Fruit fly (Drosophila melanogaster) whole organism, embryonic: Measurements from ENCODE around the gene CG5498.

Source experiments
- CG1024 ChIP-seq: fragments of 200-800 bp; sonication (Bioruptor generic); IDR thresholded peaks from 2 replicates; pipeline ENCODE4 v1.3.6; 2022; ENCODE audit warnings: missing biosample characterization, missing genetic modification characterization
- CG11093 ChIP-seq: fragments of 200-800 bp; sonication (Bioruptor generic); IDR thresholded peaks from 3 replicates; pipeline ENCODE4 v1.3.6; 2022; ENCODE audit warnings: missing biosample characterization, missing genetic modification characterization
- CG11247 ChIP-seq: fragments of 200-800 bp; sonication (Bioruptor generic); IDR thresholded peaks from 2 replicates; pipeline ENCODE4 v1.3.6; 2022; ENCODE audit warnings: missing biosample characterization, missing genetic modification characterization
- CG12236 ChIP-seq: fragments of 200-800 bp; sonication (Bioruptor generic); optimal IDR thresholded peaks from 2 replicates; lab custom pipeline; 2016; ENCODE audit warnings: missing biosample characterization, missing genetic modification characterization
- CG14710 ChIP-seq: fragments of 200-800 bp; sonication (Bioruptor generic); optimal IDR thresholded peaks from 3 replicates; lab custom pipeline; 2019; ENCODE audit warnings: missing biosample characterization, mild to moderate bottlenecking, missing genetic modification characterization, moderate library complexity
- CG1529 ChIP-seq: fragments of 200-800 bp; sonication (Bioruptor generic); optimal IDR thresholded peaks from 3 replicates; lab custom pipeline; 2018; ENCODE audit warnings: missing biosample characterization, missing genetic modification characterization
- CG1603 ChIP-seq: fragments of 200-800 bp; sonication (Bioruptor generic); optimal IDR thresholded peaks from 2 replicates; lab custom pipeline; 2019; ENCODE audit warnings: missing biosample characterization, mild to moderate bottlenecking, missing genetic modification characterization, moderate library complexity
- CG17802 ChIP-seq: fragments of 200-800 bp; sonication (Bioruptor generic); optimal IDR thresholded peaks from 2 replicates; lab custom pipeline; 2018; ENCODE audit warnings: missing biosample characterization, mild to moderate bottlenecking, missing genetic modification characterization, moderate library complexity
- CG3995 ChIP-seq: fragments of 200-800 bp; sonication (Bioruptor generic); optimal IDR thresholded peaks from 3 replicates; lab custom pipeline; 2016; ENCODE audit warnings: missing biosample characterization, missing genetic modification characterization
- CG4707 ChIP-seq: fragments of 200-800 bp; sonication (Bioruptor generic); optimal IDR thresholded peaks from 2 replicates; lab custom pipeline; 2018; ENCODE audit warnings: missing biosample characterization, mild to moderate bottlenecking, missing genetic modification characterization, moderate library complexity
- CG7745 ChIP-seq: fragments of 200-800 bp; sonication (Bioruptor generic); optimal IDR thresholded peaks from 2 replicates; lab custom pipeline; 2018; ENCODE audit warnings: missing biosample characterization, mild to moderate bottlenecking, missing genetic modification characterization, moderate library complexity
- CG8359 ChIP-seq: fragments of 200-800 bp; sonication (Bioruptor generic); optimal IDR thresholded peaks from 2 replicates; lab custom pipeline; 2017; ENCODE audit warnings: missing biosample characterization, mild to moderate bottlenecking, missing genetic modification characterization, borderline replicate concordance
- CG9727 ChIP-seq: fragments of 200-800 bp; sonication (Bioruptor generic); optimal IDR thresholded peaks from 3 replicates; lab custom pipeline; 2017; ENCODE audit warnings: missing biosample characterization, mild to moderate bottlenecking, missing genetic modification characterization
- Camta ChIP-seq: fragments of 200-800 bp; sonication (Bioruptor generic); optimal IDR thresholded peaks from 2 replicates; lab custom pipeline; 2016; ENCODE audit warnings: missing biosample characterization, missing genetic modification characterization
- CrebB ChIP-seq: fragments of 200-800 bp; sonication (Bioruptor generic); optimal IDR thresholded peaks from 3 replicates; lab custom pipeline; 2018; ENCODE audit warnings: missing biosample characterization, mild to moderate bottlenecking, missing genetic modification characterization
- Dfd ChIP-seq, 2 experiments: fragments of >200 bp; optimal IDR thresholded peaks; 2 replicates each; lab custom pipeline; 2017; ENCODE audit warnings: missing biosample characterization in 2 of 2, missing genetic modification characterization in 2 of 2
- Dip3 ChIP-seq: fragments of 200-800 bp; sonication (Bioruptor generic); optimal IDR thresholded peaks from 3 replicates; lab custom pipeline; 2016; ENCODE audit warnings: missing biosample characterization, missing genetic modification characterization
- Ets97D ChIP-seq: fragments of 200-800 bp; sonication (Bioruptor generic); optimal IDR thresholded peaks from 3 replicates; lab custom pipeline; 2016; ENCODE audit warnings: missing biosample characterization, missing genetic modification characterization
- HHEX ChIP-seq: fragments of 200-800 bp; sonication (Bioruptor generic); optimal IDR thresholded peaks from 3 replicates; lab custom pipeline; 2017; ENCODE audit warnings: missing biosample characterization, mild to moderate bottlenecking, missing genetic modification characterization, missing genetic modification reagents
- HLH4C ChIP-seq: fragments of 200-800 bp; sonication (Bioruptor generic); IDR thresholded peaks from 3 replicates; pipeline ENCODE4 v1.3.6; 2022; ENCODE audit warnings: missing biosample characterization, missing genetic modification characterization; ENCODE audit not compliant: partially characterized antibody
- Max ChIP-seq: fragments of 200-800 bp; sonication (Bioruptor generic); optimal IDR thresholded peaks from 2 replicates; lab custom pipeline; 2016; ENCODE audit warnings: missing biosample characterization, mild to moderate bottlenecking, missing genetic modification characterization
- Neu2 ChIP-seq: fragments of 200-800 bp; sonication (Bioruptor generic); optimal IDR thresholded peaks from 3 replicates; lab custom pipeline; 2016; ENCODE audit warnings: missing biosample characterization, missing genetic modification characterization, borderline replicate concordance
- Nf-YB ChIP-seq: fragments of 200-800 bp; sonication (Bioruptor generic); optimal IDR thresholded peaks from 3 replicates; lab custom pipeline; 2019; ENCODE audit warnings: missing biosample characterization, mild to moderate bottlenecking, missing genetic modification characterization, moderate library complexity
- Rfx ChIP-seq: fragments of 200-800 bp; sonication (Bioruptor generic); IDR thresholded peaks from 2 replicates; pipeline ENCODE4 v1.3.6; 2022; ENCODE audit warnings: missing biosample characterization, missing genetic modification characterization
- Rx ChIP-seq: fragments of 200-800 bp; sonication (Bioruptor generic); IDR thresholded peaks from 2 replicates; pipeline ENCODE4 v1.3.6; 2022; ENCODE audit warnings: missing biosample characterization, missing genetic modification characterization
- Usf ChIP-seq: fragments of 200-800 bp; sonication (Bioruptor generic); optimal IDR thresholded peaks from 2 replicates; lab custom pipeline; 2017; ENCODE audit warnings: missing genotype, missing biosample characterization, missing genetic modification characterization
- ac ChIP-seq: fragments of 200-800 bp; sonication (Bioruptor generic); optimal IDR thresholded peaks from 3 replicates; lab custom pipeline; 2017; ENCODE audit warnings: missing biosample characterization, mild to moderate bottlenecking, missing genetic modification characterization
- ase ChIP-seq: fragments of 200-800 bp; sonication (Bioruptor generic); IDR thresholded peaks from 3 replicates; pipeline ENCODE4 v1.3.6; 2022; ENCODE audit warnings: missing biosample characterization, missing genetic modification characterization
- bowl ChIP-seq: fragments of 200-800 bp; sonication (Bioruptor generic); IDR thresholded peaks from 2 replicates; pipeline ENCODE4 v1.3.6; 2022; ENCODE audit warnings: missing biosample characterization, missing genetic modification characterization
- cg ChIP-seq: fragments of 200-800 bp; sonication (Bioruptor generic); optimal IDR thresholded peaks from 3 replicates; lab custom pipeline; 2019; ENCODE audit warnings: missing biosample characterization, mild to moderate bottlenecking, missing genetic modification characterization, moderate library complexity
- ci ChIP-seq: fragments of 200-800 bp; sonication (Bioruptor generic); IDR thresholded peaks from 3 replicates; pipeline ENCODE4 v1.3.6; 2022; ENCODE audit warnings: missing biosample characterization, missing genetic modification characterization
- crc ChIP-seq: fragments of 200-800 bp; sonication (Bioruptor generic); optimal IDR thresholded peaks from 2 replicates; lab custom pipeline; 2016; ENCODE audit warnings: missing biosample characterization, missing genetic modification characterization
- croc ChIP-seq: fragments of 200-800 bp; sonication (Bioruptor generic); conservative IDR thresholded peaks from 3 replicates; pipeline ENCODE4 v1.3.6; 2022; ENCODE audit warnings: missing biosample characterization, missing genetic modification characterization
- crol ChIP-seq: fragments of 200-800 bp; sonication (Bioruptor generic); IDR thresholded peaks from 2 replicates; pipeline ENCODE4 v1.3.6; 2022; ENCODE audit warnings: missing biosample characterization, missing genetic modification characterization
- dpn ChIP-seq, 2 experiments: fragments of 200-800 bp; sonication (Bioruptor generic); optimal IDR thresholded peaks; 3 replicates each; lab custom pipeline; 2016; ENCODE audit warnings: missing biosample characterization in 2 of 2, missing genetic modification characterization in 2 of 2
- eve ChIP-seq, 2 experiments: fragments of >200 bp; optimal IDR thresholded peaks; 2 replicates each; lab custom pipeline; 2017; ENCODE audit warnings: missing biosample characterization in 2 of 2, missing genetic modification characterization in 2 of 2
- gro ChIP-seq: fragments of 200-800 bp; sonication (Bioruptor generic); optimal IDR thresholded peaks from 2 replicates; lab custom pipeline; 2016; ENCODE audit warnings: missing biosample characterization, missing genetic modification characterization
- ham ChIP-seq: fragments of 200-800 bp; sonication (Bioruptor generic); IDR thresholded peaks from 2 replicates; pipeline ENCODE4 v1.3.6; 2022; ENCODE audit warnings: missing biosample characterization, missing genetic modification characterization
- hb ChIP-seq: fragments of 200-800 bp; sonication (Bioruptor generic); IDR thresholded peaks from 3 replicates; pipeline ENCODE4 v1.3.6; 2022; ENCODE audit warnings: missing biosample characterization, missing genetic modification characterization; ENCODE audit not compliant: partially characterized antibody
- insv ChIP-seq, 2 experiments: fragments of 200-800 bp; sonication (Bioruptor generic); optimal IDR thresholded peaks; 3 replicates each; lab custom pipeline; 2016 to 2018; ENCODE audit warnings: missing biosample characterization in 2 of 2, missing genetic modification characterization in 2 of 2
- jigr1 ChIP-seq: fragments of 200-800 bp; sonication (Bioruptor generic); IDR thresholded peaks from 3 replicates; pipeline ENCODE4 v1.3.6; 2022; ENCODE audit warnings: missing biosample characterization, missing genetic modification characterization
- kay ChIP-seq: fragments of 200-800 bp; sonication (Bioruptor generic); optimal IDR thresholded peaks from 2 replicates; lab custom pipeline; 2016; ENCODE audit warnings: missing biosample characterization, missing genetic modification characterization
- pita ChIP-seq: fragments of 200-800 bp; sonication (Bioruptor generic); optimal IDR thresholded peaks from 2 replicates; lab custom pipeline; 2017; ENCODE audit warnings: missing biosample characterization, mild to moderate bottlenecking, missing genetic modification characterization
- pnt ChIP-seq: fragments of 200-800 bp; sonication (Bioruptor generic); optimal IDR thresholded peaks from 3 replicates; lab custom pipeline; 2016; ENCODE audit warnings: missing biosample characterization, missing genetic modification characterization
- ro ChIP-seq: fragments of 200-800 bp; sonication (Bioruptor generic); IDR thresholded peaks from 2 replicates; pipeline ENCODE4 v1.3.6; 2022; ENCODE audit warnings: missing biosample characterization, missing genetic modification characterization
- seq ChIP-seq: fragments of 200-800 bp; sonication (Bioruptor generic); IDR thresholded peaks from 2 replicates; pipeline ENCODE4 v1.3.6; 2022; ENCODE audit warnings: missing biosample characterization, missing genetic modification characterization
- slou ChIP-seq: fragments of 200-800 bp; sonication (Bioruptor generic); optimal IDR thresholded peaks from 3 replicates; lab custom pipeline; 2016; ENCODE audit warnings: missing biosample characterization, missing genetic modification characterization
- ttk ChIP-seq: fragments of 200-800 bp; sonication (Bioruptor generic); IDR thresholded peaks from 2 replicates; pipeline ENCODE4 v2.1.2; 2022; ENCODE audit warnings: missing biosample characterization, missing genetic modification characterization
- vfl ChIP-seq: fragments of 200-800 bp; sonication (Bioruptor generic); optimal IDR thresholded peaks from 2 replicates; lab custom pipeline; 2016; ENCODE audit warnings: missing biosample characterization, missing genetic modification characterization
- wor ChIP-seq: fragments of 200-800 bp; sonication (Bioruptor generic); IDR thresholded peaks from 2 replicates; pipeline ENCODE4 v1.3.6; 2022; ENCODE audit warnings: missing biosample characterization, missing genetic modification characterization

The CG5498 gene

DNA sequence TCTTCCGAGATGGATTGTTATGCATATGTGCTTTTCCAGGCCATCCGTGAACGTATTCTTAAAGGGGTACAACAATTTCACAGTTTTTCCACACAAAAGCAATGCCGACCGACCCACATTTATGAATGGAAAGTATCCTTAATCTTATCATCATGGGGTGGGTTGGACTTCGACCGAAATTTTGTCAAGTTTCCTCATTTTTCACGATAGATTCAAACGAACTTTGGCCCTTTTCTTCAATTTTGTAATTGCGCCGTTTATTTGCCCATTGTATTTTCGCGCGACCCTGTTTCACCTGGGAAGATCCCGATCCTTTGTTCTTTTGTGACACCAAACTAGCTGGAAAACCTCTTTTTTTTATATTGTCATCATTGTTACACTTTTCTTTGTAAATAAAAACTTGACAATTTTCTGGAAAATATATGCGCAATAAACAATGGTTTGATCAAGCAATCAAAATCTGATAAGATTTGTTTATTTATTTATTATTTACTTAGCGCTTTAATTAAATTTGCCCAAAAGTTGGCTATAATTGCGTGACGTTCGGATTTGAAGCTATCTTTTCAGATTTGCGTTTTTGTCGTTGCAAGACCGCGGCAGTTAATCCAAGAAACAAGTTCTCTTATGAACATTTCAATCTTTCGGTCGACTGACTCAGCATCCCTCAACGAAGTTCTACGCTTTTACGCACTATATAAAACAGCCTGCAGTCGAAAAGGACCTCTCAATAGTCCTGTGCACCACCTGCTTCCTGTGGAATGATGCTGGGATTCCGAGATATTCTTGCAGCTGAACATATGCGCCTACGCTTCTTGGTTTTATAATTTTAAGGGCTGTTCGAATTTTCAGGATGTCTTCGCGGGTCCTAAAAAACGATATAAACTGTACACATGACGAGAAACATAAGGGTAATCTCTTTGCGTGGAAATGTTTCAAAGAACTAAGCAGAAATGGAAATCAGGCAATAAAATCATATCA lies 22.4 kb upstream of the CG5498 start (continued):
- TF ChIP-seq Usf (GFP tag; lab: Kevin White, UChicago), result no peak
- no peak for TF ChIP-seq crc (GFP tag; lab: Kevin White, UChicago)
- TF ChIP-seq cg (GFP tag; lab: Kevin White, UChicago), result no peak
- TF ChIP-seq Max (GFP tag; lab: Kevin White, UChicago), result no peak
- peak; percentile 71 for TF ChIP-seq CG17802 (tag; lab: Kevin White, UChicago)
- TF ChIP-seq Rfx (GFP tag; lab: Robert Waterston, UW), result no peak; the same call in 1 of the 2 replicates
- no peak for TF ChIP-seq vfl
- TF ChIP-seq ci (GFP tag; lab: Robert Waterston, UW), result peak; percentile 40; the same call in 1 of the 3 replicates
- TF ChIP-seq croc (GFP tag; lab: Robert Waterston, UW), result no peak
- TF ChIP-seq CG4707 (GFP tag; lab: Kevin White, UChicago), result no peak
- no peak for TF ChIP-seq seq (GFP tag; lab: Robert Waterston, UW)
- TF ChIP-seq insv (GFP tag; optimal IDR thresholded peaks at IDR 0.05; lab: Kevin White, UChicago), result no peak
- TF ChIP-seq Dfd (GFP tag; optimal IDR thresholded peaks at IDR 0.05; lab: Kevin White, UChicago), result no peak
- no peak for TF ChIP-seq crol (GFP tag; lab: Robert Waterston, UW)
- no peak for TF ChIP-seq ase
- no peak for TF ChIP-seq bowl
- no peak for TF ChIP-seq CG1024 (GFP tag; lab: Robert Waterston, UW)
- TF ChIP-seq Rx (GFP tag; lab: Robert Waterston, UW), result no peak
- TF ChIP-seq CG1529 (GFP tag; lab: Kevin White, UChicago), result peak; percentile 14
- TF ChIP-seq ttk (GFP tag; lab: Robert Waterston, UW), result no peak
- TF ChIP-seq CG14710 (tag; lab: Kevin White, UChicago), result no peak
- TF ChIP-seq wor, result no peak
- TF ChIP-seq Camta, result no peak
- no peak for TF ChIP-seq Nf-YB
- TF ChIP-seq slou, result no peak
- no peak for TF ChIP-seq pnt (GFP tag; lab: Kevin White, UChicago)
- TF ChIP-seq HHEX (GFP tag; lab: Kevin White, UChicago), result no peak
- no peak for TF ChIP-seq jigr1 (GFP tag; lab: Robert Waterston, UW)
- no peak for TF ChIP-seq kay (GFP tag; lab: Kevin White, UChicago)
- no peak for TF ChIP-seq dpn (GFP tag; optimal IDR thresholded peaks at IDR 0.05; lab: Kevin White, UChicago)
- peak; percentile 60 for TF ChIP-seq CrebB
- no peak for TF ChIP-seq Ets97D (GFP tag; lab: Kevin White, UChicago)
- TF ChIP-seq ro, result no peak
- TF ChIP-seq CG3995 (GFP tag; lab: Kevin White, UChicago), result no peak
- no peak for TF ChIP-seq CG8359
- no peak for TF ChIP-seq HLH4C (GFP tag; lab: Robert Waterston, UW)
- TF ChIP-seq pita (GFP tag; lab: Kevin White, UChicago), result no peak
- TF ChIP-seq hb, result no peak
- no peak for TF ChIP-seq CG11093 (GFP tag; lab: Robert Waterston, UW)
- peak; percentile 9 for TF ChIP-seq CG1603 (tag; lab: Kevin White, UChicago)
- no peak for TF ChIP-seq CG9727 (GFP tag; lab: Kevin White, UChicago)
- TF ChIP-seq Neu2 (GFP tag; lab: Kevin White, UChicago), result no peak
- peak; percentile 88 for TF ChIP-seq CG7745 (tag; lab: Kevin White, UChicago)
- no peak for TF ChIP-seq CG11247 (GFP tag; lab: Robert Waterston, UW)
- TF ChIP-seq ham (GFP tag; lab: Robert Waterston, UW), result no peak
- TF ChIP-seq CG12236 (GFP tag; lab: Kevin White, UChicago), result no peak
- peak; percentile 21 for TF ChIP-seq ac (GFP tag; lab: Kevin White, UChicago)
- TF ChIP-seq gro, result no peak
- TF ChIP-seq eve (GFP tag; optimal IDR thresholded peaks at IDR 0.05; lab: Kevin White, UChicago), result no peak
- no peak for TF ChIP-seq Dip3 (GFP tag; lab: Kevin White, UChicago)
